Worm (Caenorhabditis elegans) whole organism, L2 larva: ENCODE measurements around the gene C04E12.2.

Experiments
- alr-1 ChIP-seq: fragments of 150-350 bp; optimal IDR thresholded peaks from 2 replicates; lab custom pipeline; 2014; ENCODE audit warnings: missing biosample characterization, missing genetic modification characterization
- lin-39 ChIP-seq: fragments of 150-350 bp; optimal IDR thresholded peaks from 2 replicates; lab custom pipeline; 2014; ENCODE audit warnings: missing biosample characterization, missing genetic modification reagents, missing genetic modification characterization
- lsy-2 ChIP-seq, 2 experiments: fragments of 150-350 bp in 1 of 2; sonication (generic microtip) in 1 of 2; optimal IDR thresholded peaks; 2 replicates each; lab custom pipeline; 2014 to 2017; ENCODE audit warnings: missing biosample characterization in 2 of 2, missing genetic modification characterization in 2 of 2
- nhr-237 ChIP-seq: fragments of 150-350 bp; optimal IDR thresholded peaks from 2 replicates; lab custom pipeline; 2014; ENCODE audit warnings: missing biosample characterization, missing genetic modification characterization
- skn-1 ChIP-seq: sonication (generic microtip); optimal IDR thresholded peaks from 2 replicates; lab custom pipeline; 2017; ENCODE audit warnings: missing biosample characterization, missing genetic modification characterization

DNA sequence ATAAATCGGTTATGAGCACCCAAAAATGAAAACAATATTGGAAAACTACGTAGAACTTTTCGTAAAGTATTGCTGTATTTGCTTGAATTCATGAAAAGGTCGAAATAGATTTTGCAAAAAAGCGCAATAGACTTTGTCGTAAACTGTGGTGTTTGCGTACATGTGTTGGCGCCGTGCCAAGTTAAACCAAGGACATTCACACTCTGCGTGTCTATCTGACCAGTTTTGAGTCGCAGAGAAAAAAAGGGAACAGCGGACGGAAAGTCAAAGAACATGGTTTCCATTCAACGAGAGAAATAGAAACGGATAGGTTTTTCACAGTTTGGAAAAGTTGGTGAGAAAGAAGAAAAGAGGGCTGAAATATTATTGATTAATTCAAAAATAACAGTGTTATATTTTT, 23.1 kb downstream of the C04E12.2 start:
- TF ChIP-seq nhr-237 (tag; lab: Kevin White, UChicago): no peak
- TF ChIP-seq lsy-2 (tag; optimal IDR thresholded peaks at IDR 0.05; lab: Kevin White, UChicago): peak; percentile 51 to 85
- TF ChIP-seq skn-1 (tag; lab: Kevin White, UChicago): no peak
- no peak for TF ChIP-seq lin-39 (tag; lab: Kevin White, UChicago)
- TF ChIP-seq alr-1 (tag; lab: Kevin White, UChicago): no peak
